Worm (Caenorhabditis elegans) whole organism, mixed stage, embryonic: Measurements from ENCODE around the gene str-10.

Experiments used
- M03D4.4 ChIP-seq: sonication (generic microtip); optimal IDR thresholded peaks from 2 replicates; lab custom pipeline; 2017; ENCODE audit warnings: mild to moderate bottlenecking, missing genetic modification characterization, missing compliant biosample characterization
- ceh-39 ChIP-seq: fragments of 150-350 bp; optimal IDR thresholded peaks from 2 replicates; lab custom pipeline; 2014; ENCODE audit warnings: missing biosample characterization, missing genetic modification characterization
- ceh-43 ChIP-seq: fragments of 200-800 bp; sonication (Bioruptor generic); optimal IDR thresholded peaks from 2 replicates; lab custom pipeline; 2018; ENCODE audit warnings: mild to moderate bottlenecking, missing genetic modification characterization, moderate library complexity, missing compliant biosample characterization
- ceh-83 ChIP-seq: fragments of 200-800 bp; sonication (Bioruptor generic); optimal IDR thresholded peaks from 2 replicates; lab custom pipeline; 2018; ENCODE audit warnings: mild to moderate bottlenecking, missing genetic modification characterization, missing compliant biosample characterization
- ces-1 ChIP-seq: fragments of 150-350 bp; optimal IDR thresholded peaks from 2 replicates; lab custom pipeline; 2014; ENCODE audit warnings: missing biosample characterization, missing genetic modification reagents, missing genetic modification characterization
- cnd-1 ChIP-seq: fragments of 200-800 bp; sonication (Bioruptor generic); optimal IDR thresholded peaks from 2 replicates; lab custom pipeline; 2018; ENCODE audit warnings: mild to moderate bottlenecking, missing genetic modification characterization, missing compliant biosample characterization
- elt-1 ChIP-seq: sonication (generic microtip); optimal IDR thresholded peaks from 2 replicates; lab custom pipeline; 2017; ENCODE audit warnings: missing genetic modification characterization, mild to moderate bottlenecking, missing compliant biosample characterization, antibody characterized with exemption, moderate library complexity, borderline replicate concordance; ENCODE audit not compliant: insufficient read depth
- elt-3 ChIP-seq: fragments of 150-350 bp; optimal IDR thresholded peaks from 2 replicates; lab custom pipeline; 2014; ENCODE audit warnings: missing biosample characterization, missing genetic modification characterization
- lin-32 ChIP-seq: fragments of 200-800 bp; sonication (Bioruptor generic); optimal IDR thresholded peaks from 2 replicates; lab custom pipeline; 2018; ENCODE audit warnings: mild to moderate bottlenecking, missing genetic modification characterization, missing compliant biosample characterization
- mep-1 ChIP-seq: fragments of 150-350 bp; optimal IDR thresholded peaks from 2 replicates; lab custom pipeline; 2017; ENCODE audit warnings: missing biosample characterization, missing genetic modification reagents, missing genetic modification characterization, inconsistent platforms
- mls-2 ChIP-seq: sonication (generic microtip); optimal IDR thresholded peaks from 2 replicates; lab custom pipeline; 2016; ENCODE audit warnings: mild to moderate bottlenecking, missing genetic modification characterization, moderate library complexity, missing compliant biosample characterization
- nhr-237 ChIP-seq: fragments of 150-350 bp; optimal IDR thresholded peaks from 2 replicates; lab custom pipeline; 2014; ENCODE audit warnings: missing biosample characterization, missing genetic modification characterization
- nhr-28 ChIP-seq: fragments of 150-350 bp; optimal IDR thresholded peaks from 2 replicates; lab custom pipeline; 2014; ENCODE audit warnings: missing biosample characterization, missing genetic modification characterization
- nhr-76 ChIP-seq: sonication (generic microtip); optimal IDR thresholded peaks from 2 replicates; lab custom pipeline; 2017; ENCODE audit warnings: missing biosample characterization, missing genetic modification characterization
- pha-4 ChIP-seq: fragments of 150-350 bp; optimal IDR thresholded peaks from 2 replicates; lab custom pipeline; 2018; ENCODE audit warnings: missing biosample characterization, missing genetic modification reagents, missing genetic modification characterization
- sem-2 ChIP-seq: fragments of 200-800 bp; sonication (Bioruptor generic); optimal IDR thresholded peaks from 2 replicates; lab custom pipeline; 2018; ENCODE audit warnings: mild to moderate bottlenecking, missing genetic modification characterization, missing compliant biosample characterization
- sptf-1 ChIP-seq: sonication (generic microtip); optimal IDR thresholded peaks from 2 replicates; lab custom pipeline; 2017; ENCODE audit warnings: mild to moderate bottlenecking, missing genetic modification characterization, moderate library complexity, missing compliant biosample characterization
- tbx-8 ChIP-seq: fragments of 200-800 bp; sonication (Bioruptor generic); optimal IDR thresholded peaks from 2 replicates; lab custom pipeline; 2018; ENCODE audit warnings: mild to moderate bottlenecking, missing genetic modification characterization, moderate library complexity, missing compliant biosample characterization
- unc-120 ChIP-seq: sonication (generic microtip); optimal IDR thresholded peaks from 2 replicates; lab custom pipeline; 2017; ENCODE audit warnings: missing genetic modification characterization, missing compliant biosample characterization; ENCODE audit not compliant: poor library complexity, severe bottlenecking
- unc-39 ChIP-seq: fragments of 150-350 bp; optimal IDR thresholded peaks from 2 replicates; lab custom pipeline; 2014; ENCODE audit warnings: missing biosample characterization, missing genetic modification characterization
- unc-62 ChIP-seq: fragments of 150-350 bp; optimal IDR thresholded peaks from 2 replicates; lab custom pipeline; 2014; ENCODE audit warnings: missing biosample characterization, missing genetic modification reagents, missing genetic modification characterization
- ztf-11 ChIP-seq: fragments of 150-350 bp; optimal IDR thresholded peaks from 2 replicates; lab custom pipeline; 2014; ENCODE audit warnings: missing biosample characterization, missing genetic modification characterization

str-10 gene

DNA sequence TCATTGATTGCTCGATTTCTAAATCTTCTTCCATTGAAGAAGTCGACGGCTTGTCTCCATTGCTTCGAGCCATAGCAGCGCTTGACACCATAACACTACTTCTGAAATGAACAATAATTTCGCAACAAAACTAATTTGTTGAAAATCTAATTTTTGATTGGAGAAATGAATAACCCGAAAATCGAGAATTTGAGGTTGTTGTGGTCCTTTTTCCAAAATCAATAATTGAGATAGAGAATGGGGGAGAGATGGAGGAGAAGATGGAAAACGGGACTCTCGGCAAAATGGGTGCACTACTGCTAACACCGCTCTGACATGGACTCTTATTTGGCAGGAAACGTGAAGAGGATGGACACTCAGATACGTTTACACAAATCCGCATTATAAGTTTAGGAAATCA lies 39.8 kb downstream of the str-10 start, which contains the start of gene snx-17:
Gene snx-17, minus strand, starts transcription at position 101 of the 400 bp plus-strand sequence.
- no peak for TF ChIP-seq nhr-237
- TF ChIP-seq ces-1 (GFP tag; lab: Kevin White, UChicago) = peak; percentile 29
- TF ChIP-seq lin-32 (GFP tag; lab: Kevin White, UChicago) = no peak

- TF ChIP-seq tbx-8 (GFP tag; lab: Kevin White, UChicago) (no peak), elt-3 (tag; lab: Kevin White, UChicago) (no peak), elt-1 (no peak), ceh-39 (tag; lab: Kevin White, UChicago) (no peak), ceh-83 (no peak), mep-1 (tag; lab: Kevin White, UChicago) (no peak), pha-4 (tag; lab: Kevin White, UChicago) (no peak), lin-32 (GFP tag; lab: Kevin White, UChicago) (no peak), unc-62 (GFP tag; lab: Kevin White, UChicago) (no peak)
Measured at ce11 chrX:13126420-13126819, 44.0 kb downstream of the str-10 start, which contains the start of gene F17H10.4. TSS of gene F17H10.4 (minus strand) at chrX:13126520.

DNA sequence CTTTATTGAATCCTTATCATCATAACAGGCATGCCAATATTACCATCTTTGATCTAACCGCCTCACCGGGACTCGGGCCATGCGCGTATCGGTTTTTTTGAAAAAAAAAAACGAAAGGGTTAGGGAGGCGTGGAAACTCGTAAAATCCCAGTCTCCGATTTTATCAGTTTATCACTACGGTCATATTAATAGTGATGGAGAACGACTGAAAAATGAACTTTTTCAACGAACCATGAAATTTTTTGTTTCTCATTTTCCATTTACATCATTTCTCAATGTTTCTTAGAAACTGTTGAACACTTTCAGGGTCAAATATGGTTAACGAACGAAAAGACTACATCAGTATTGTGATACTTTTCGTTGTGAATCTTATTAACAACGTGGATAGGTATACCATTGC lies 47.5 kb downstream of the str-10 start, which contains the start of gene spin-3:
Gene spin-3, plus strand, starts transcription at position 301 of the 400 bp plus-strand sequence.
- TF ChIP-seq unc-120 (tag; lab: Kevin White, UChicago) (no peak), M03D4.4 (no peak), cnd-1 (no peak), nhr-76 (no peak), mls-2 (tag; lab: Kevin White, UChicago) (no peak), elt-1 (no peak), sem-2 (GFP tag; lab: Kevin White, UChicago) (no peak), elt-3 (tag; lab: Kevin White, UChicago) (no peak), mep-1 (tag; lab: Kevin White, UChicago) (no peak), lin-32 (GFP tag; lab: Kevin White, UChicago) (no peak), sptf-1 (tag; lab: Kevin White, UChicago) (no peak), unc-39 (tag; lab: Kevin White, UChicago) (no peak), ceh-39 (tag; lab: Kevin White, UChicago) (no peak), nhr-28 (tag; lab: Kevin White, UChicago) (no peak), ztf-11 (no peak), ceh-43 (GFP tag; lab: Kevin White, UChicago) (no peak)
